Fruit fly (Drosophila melanogaster) whole organism, embryonic: ENCODE measurements around the gene dunk.

Source experiments
- Awh ChIP-seq: fragments of 200-800 bp; sonication (Bioruptor generic); IDR thresholded peaks from 2 replicates; pipeline ENCODE4, ENCODE4 v1.3.6; 2022; ENCODE audit warnings: missing biosample characterization, missing genetic modification characterization
- BtbVII ChIP-seq: fragments of 200-800 bp; sonication (Bioruptor generic); optimal IDR thresholded peaks from 3 replicates; lab custom pipeline; 2017; ENCODE audit warnings: missing biosample characterization, mild to moderate bottlenecking, missing genetic modification characterization
- CG10267 ChIP-seq: fragments of 200-800 bp; sonication (Bioruptor generic); optimal IDR thresholded peaks from 2 replicates; lab custom pipeline; 2018; ENCODE audit warnings: missing biosample characterization, mild to moderate bottlenecking, missing genetic modification characterization, moderate library complexity
- CG10431 ChIP-seq: fragments of 200-800 bp; sonication (Bioruptor generic); optimal IDR thresholded peaks from 3 replicates; lab custom pipeline; 2018; ENCODE audit warnings: missing biosample characterization, mild to moderate bottlenecking, missing genetic modification characterization
- CG11723 ChIP-seq: fragments of 200-800 bp; sonication (Bioruptor generic); optimal IDR thresholded peaks from 2 replicates; lab custom pipeline; 2017; ENCODE audit warnings: missing biosample characterization, mild to moderate bottlenecking, missing genetic modification characterization
- CG12104 ChIP-seq: fragments of 200-800 bp; sonication (Bioruptor generic); optimal IDR thresholded peaks from 3 replicates; lab custom pipeline; 2016; ENCODE audit warnings: missing biosample characterization, missing genetic modification characterization
- CG13296 ChIP-seq: fragments of 200-800 bp; sonication (Bioruptor generic); optimal IDR thresholded peaks from 3 replicates; lab custom pipeline; 2018; ENCODE audit warnings: missing biosample characterization, mild to moderate bottlenecking, missing genetic modification characterization
- CG14710 ChIP-seq: fragments of 200-800 bp; sonication (Bioruptor generic); optimal IDR thresholded peaks from 3 replicates; lab custom pipeline; 2019; ENCODE audit warnings: missing biosample characterization, mild to moderate bottlenecking, missing genetic modification characterization, moderate library complexity
- CG17186 ChIP-seq: fragments of 200-800 bp; sonication (Bioruptor generic); optimal IDR thresholded peaks from 3 replicates; lab custom pipeline; 2017; ENCODE audit warnings: missing biosample characterization, missing genetic modification reagents, missing genetic modification characterization
- CG18599 ChIP-seq: fragments of 200-800 bp; sonication (Bioruptor generic); optimal IDR thresholded peaks from 3 replicates; lab custom pipeline; 2017; ENCODE audit warnings: missing biosample characterization, missing genetic modification characterization, mild to moderate bottlenecking, moderate library complexity, missing genetic modification reagents
- CG18619 ChIP-seq: fragments of 200-800 bp; sonication (Bioruptor generic); optimal IDR thresholded peaks from 3 replicates; lab custom pipeline; 2017; ENCODE audit warnings: missing biosample characterization, mild to moderate bottlenecking, missing genetic modification characterization
- CG31388 ChIP-seq: fragments of 200-800 bp; sonication (Bioruptor generic); optimal IDR thresholded peaks from 2 replicates; lab custom pipeline; 2016; ENCODE audit warnings: missing biosample characterization, missing genetic modification characterization
- CG3407 ChIP-seq: fragments of 200-800 bp; sonication (Bioruptor generic); optimal IDR thresholded peaks from 2 replicates; lab custom pipeline; 2018; ENCODE audit warnings: missing biosample characterization, mild to moderate bottlenecking, missing genetic modification characterization
- CG6254 ChIP-seq: fragments of 200-800 bp; sonication (Bioruptor generic); optimal IDR thresholded peaks from 3 replicates; lab custom pipeline; 2017; ENCODE audit warnings: mild to moderate bottlenecking, missing biosample characterization, missing genetic modification reagents, missing genetic modification characterization
- CG6683 ChIP-seq: fragments of 200-800 bp; sonication (Bioruptor generic); optimal IDR thresholded peaks from 2 replicates; lab custom pipeline; 2017; ENCODE audit warnings: missing biosample characterization, mild to moderate bottlenecking, missing genetic modification characterization, missing genetic modification reagents
- CG7372 ChIP-seq: fragments of 200-800 bp; sonication (Bioruptor generic); IDR thresholded peaks from 2 replicates; pipeline ENCODE4 v1.3.6; 2022; ENCODE audit warnings: missing biosample characterization, missing genetic modification characterization
- CG9932 ChIP-seq: fragments of 200-800 bp; sonication (Bioruptor generic); IDR thresholded peaks from 2 replicates; pipeline ENCODE4 v1.3.6; 2022; ENCODE audit warnings: missing biosample characterization, missing genetic modification characterization
- Chrac-16 ChIP-seq: fragments of 200-800 bp; sonication (Bioruptor generic); optimal IDR thresholded peaks from 3 replicates; lab custom pipeline; 2016; ENCODE audit warnings: missing biosample characterization, missing genetic modification characterization
- CrebB ChIP-seq: fragments of 200-800 bp; sonication (Bioruptor generic); optimal IDR thresholded peaks from 3 replicates; lab custom pipeline; 2018; ENCODE audit warnings: missing biosample characterization, mild to moderate bottlenecking, missing genetic modification characterization
- D ChIP-seq, 2 experiments: fragments of 200-800 bp in 1 of 2; fragments of >200 bp in 1 of 2; sonication (Bioruptor generic) in 1 of 2; optimal IDR thresholded peaks; 2 replicates in 1 of 2; 3 replicates in 1 of 2; lab custom pipeline; 2017; ENCODE audit warnings: mild to moderate bottlenecking in 1 of 2, missing biosample characterization in 1 of 2, missing genetic modification characterization in 1 of 2, missing genetic modification reagents in 1 of 2
- Dad ChIP-seq: fragments of 200-800 bp; sonication (Bioruptor generic); optimal IDR thresholded peaks from 3 replicates; lab custom pipeline; 2016; ENCODE audit warnings: missing biosample characterization, missing genetic modification characterization
- Dip3 ChIP-seq: fragments of 200-800 bp; sonication (Bioruptor generic); optimal IDR thresholded peaks from 3 replicates; lab custom pipeline; 2016; ENCODE audit warnings: missing biosample characterization, missing genetic modification characterization
- Dref ChIP-seq: fragments of 200-800 bp; sonication (Bioruptor generic); IDR thresholded peaks from 2 replicates; pipeline ENCODE4 v1.3.6; 2022; ENCODE audit warnings: missing biosample characterization, missing genetic modification characterization
- E2f1 ChIP-seq: fragments of 200-800 bp; sonication (Bioruptor generic); IDR thresholded peaks from 2 replicates; pipeline ENCODE4 v1.3.6; 2022; ENCODE audit warnings: missing biosample characterization, missing genetic modification characterization
- H2.0 ChIP-seq: fragments of 200-800 bp; sonication (Bioruptor generic); IDR thresholded peaks from 2 replicates; pipeline ENCODE4 v1.3.6; 2022; ENCODE audit warnings: missing biosample characterization, missing genetic modification characterization
- HLH4C ChIP-seq: fragments of 200-800 bp; sonication (Bioruptor generic); IDR thresholded peaks from 3 replicates; pipeline ENCODE4 v1.3.6; 2022; ENCODE audit warnings: missing biosample characterization, missing genetic modification characterization; ENCODE audit not compliant: partially characterized antibody
- MESR4 ChIP-seq: fragments of 200-800 bp; sonication (Bioruptor generic); optimal IDR thresholded peaks from 2 replicates; lab custom pipeline; 2018; ENCODE audit warnings: missing biosample characterization, mild to moderate bottlenecking, missing genetic modification characterization, moderate library complexity
- Max ChIP-seq: fragments of 200-800 bp; sonication (Bioruptor generic); optimal IDR thresholded peaks from 2 replicates; lab custom pipeline; 2016; ENCODE audit warnings: missing biosample characterization, mild to moderate bottlenecking, missing genetic modification characterization
- NK7.1 ChIP-seq: fragments of 200-800 bp; sonication (Bioruptor generic); optimal IDR thresholded peaks from 3 replicates; lab custom pipeline; 2016; ENCODE audit warnings: missing biosample characterization, missing genetic modification characterization
- Sry-β ChIP-seq: fragments of 200-800 bp; sonication (Bioruptor generic); optimal IDR thresholded peaks from 2 replicates; lab custom pipeline; 2018; ENCODE audit warnings: missing biosample characterization, mild to moderate bottlenecking, missing genetic modification characterization, moderate library complexity
- chm ChIP-seq: fragments of 200-800 bp; sonication (Bioruptor generic); IDR thresholded peaks from 2 replicates; pipeline ENCODE4 v1.3.6; 2022; ENCODE audit warnings: missing biosample characterization, missing genetic modification characterization
- dimm ChIP-seq: fragments of 200-800 bp; sonication (Bioruptor generic); IDR thresholded peaks from 2 replicates; pipeline ENCODE4 v1.3.6; 2022; ENCODE audit warnings: missing biosample characterization, missing genetic modification characterization
- dpn ChIP-seq, 2 experiments: fragments of 200-800 bp; sonication (Bioruptor generic); optimal IDR thresholded peaks; 3 replicates each; lab custom pipeline; 2016; ENCODE audit warnings: missing biosample characterization in 2 of 2, missing genetic modification characterization in 2 of 2
- emc ChIP-seq: fragments of 200-800 bp; sonication (Bioruptor generic); optimal IDR thresholded peaks from 2 replicates; lab custom pipeline; 2016; ENCODE audit warnings: missing biosample characterization, missing genetic modification characterization
- fd102C ChIP-seq: fragments of 200-800 bp; sonication (Bioruptor generic); optimal IDR thresholded peaks from 2 replicates; lab custom pipeline; 2018; ENCODE audit warnings: missing biosample characterization, mild to moderate bottlenecking, missing genetic modification characterization, moderate library complexity
- gce ChIP-seq: fragments of 200-800 bp; sonication (Bioruptor generic); IDR thresholded peaks from 3 replicates; pipeline ENCODE4 v1.3.6; 2022; ENCODE audit warnings: missing biosample characterization, missing genetic modification characterization
- gro ChIP-seq: fragments of 200-800 bp; sonication (Bioruptor generic); optimal IDR thresholded peaks from 2 replicates; lab custom pipeline; 2016; ENCODE audit warnings: missing biosample characterization, missing genetic modification characterization
- knrl ChIP-seq: fragments of 200-800 bp; sonication (Bioruptor generic); IDR thresholded peaks from 3 replicates; pipeline ENCODE4 v1.3.6; 2022; ENCODE audit warnings: missing biosample characterization, missing genetic modification characterization; ENCODE audit not compliant: partially characterized antibody
- lov ChIP-seq, 2 experiments: fragments of 200-800 bp in 1 of 2; fragments of >200 bp in 1 of 2; sonication (Bioruptor generic) in 1 of 2; IDR thresholded peaks in 1 of 2; optimal IDR thresholded peaks in 1 of 2; 2 replicates in 1 of 2; 3 replicates in 1 of 2; pipeline versions ENCODE4 v1.3.6 to Lab custom; 2017 to 2022; ENCODE audit warnings: missing biosample characterization in 1 of 2, missing genetic modification characterization in 1 of 2
- nerfin-2 ChIP-seq: fragments of 200-800 bp; sonication (Bioruptor generic); IDR thresholded peaks from 2 replicates; pipeline ENCODE4 v1.3.6; 2022; ENCODE audit warnings: missing biosample characterization, missing genetic modification characterization; ENCODE audit not compliant: partially characterized antibody
- p53 ChIP-seq: fragments of 200-800 bp; sonication (Bioruptor generic); optimal IDR thresholded peaks from 2 replicates; lab custom pipeline; 2016; ENCODE audit warnings: missing biosample characterization, missing genetic modification characterization
- pzg ChIP-seq: fragments of 200-800 bp; sonication (Bioruptor generic); optimal IDR thresholded peaks from 3 replicates; lab custom pipeline; 2018; ENCODE audit warnings: missing biosample characterization, mild to moderate bottlenecking, missing genetic modification characterization, moderate library complexity
- repo ChIP-seq: fragments of 200-800 bp; sonication (Bioruptor generic); optimal IDR thresholded peaks from 2 replicates; lab custom pipeline; 2016; ENCODE audit warnings: missing biosample characterization, missing genetic modification characterization
- sens ChIP-seq: fragments of 200-800 bp; sonication (Bioruptor generic); peaks from one replicate; lab custom pipeline; 2016; ENCODE audit warnings: missing biosample characterization, missing genetic modification characterization
- sima ChIP-seq: fragments of 200-800 bp; sonication (Bioruptor generic); optimal IDR thresholded peaks from 2 replicates; lab custom pipeline; 2016; ENCODE audit warnings: missing biosample characterization, missing genetic modification characterization
- sisA ChIP-seq: fragments of 200-800 bp; sonication (Bioruptor generic); IDR thresholded peaks from 2 replicates; pipeline ENCODE4 v1.3.6; 2022; ENCODE audit warnings: missing biosample characterization, missing genetic modification characterization
- slp2 ChIP-seq: fragments of 200-800 bp; sonication (Bioruptor generic); optimal IDR thresholded peaks from 2 replicates; lab custom pipeline; 2016; ENCODE audit warnings: missing biosample characterization, missing genetic modification characterization
- tna ChIP-seq: fragments of 200-800 bp; sonication (Bioruptor generic); IDR thresholded peaks from 2 replicates; pipeline ENCODE4 v1.3.6; 2022; ENCODE audit warnings: missing biosample characterization, missing genetic modification characterization; ENCODE audit not compliant: partially characterized antibody
- zen2 ChIP-seq: fragments of 200-800 bp; sonication (Bioruptor generic); IDR thresholded peaks from 3 replicates; pipeline ENCODE4 v1.3.6; 2022; ENCODE audit warnings: missing biosample characterization, missing genetic modification characterization; ENCODE audit not compliant: partially characterized antibody
- zf30C ChIP-seq: fragments of 200-800 bp; sonication (Bioruptor generic); optimal IDR thresholded peaks from 3 replicates; lab custom pipeline; 2018; ENCODE audit warnings: missing biosample characterization, mild to moderate bottlenecking, missing genetic modification characterization

Gene dunk

dm6 chr2L:22144127-22144526 is 7.3 kb upstream of the dunk start (continued):
- TF ChIP-seq chm (no peak), slp2 (no peak), BtbVII (peak; percentile 45), nerfin-2 (GFP tag; lab: Robert Waterston, UW) (no peak), dpn (GFP tag; optimal IDR thresholded peaks at IDR 0.05; lab: Kevin White, UChicago) (no peak), pzg (GFP tag; lab: Kevin White, UChicago) (no peak), MESR4 (GFP tag; lab: Kevin White, UChicago) (no peak), CG6683 (GFP tag; lab: Kevin White, UChicago) (peak; percentile 15), CG18599 (GFP tag; lab: Kevin White, UChicago) (peak; percentile 70), CG31388 (GFP tag; lab: Kevin White, UChicago) (no peak), CG12104 (GFP tag; lab: Kevin White, UChicago) (no peak), Chrac-16 (no peak), Max (GFP tag; lab: Kevin White, UChicago) (no peak), CG10267 (no peak), emc (GFP tag; lab: Kevin White, UChicago) (no peak), fd102C (no peak), CG13296 (peak; percentile 85), Sry-β (peak; percentile 14), CG17186 (GFP tag; lab: Kevin White, UChicago) (no peak), CG18619 (no peak), H2.0 (GFP tag; lab: Robert Waterston, UW) (no peak), CG14710 (peak; percentile 61), sens (peak; percentile 45), CG9932 (GFP tag; lab: Robert Waterston, UW) (no peak), HLH4C (GFP tag; lab: Robert Waterston, UW) (no peak), NK7.1 (no peak), Dref (GFP tag; lab: Robert Waterston, UW) (no peak), p53 (GFP tag; lab: Kevin White, UChicago) (no peak), Dip3 (GFP tag; lab: Kevin White, UChicago) (no peak), CG7372 (GFP tag; lab: Robert Waterston, UW) (no peak), E2f1 (GFP tag; lab: Robert Waterston, UW) (no peak; the same call in 1 of the 2 replicates), zen2 (GFP tag; lab: Robert Waterston, UW) (no peak), CG11723 (no peak), tna (GFP tag; lab: Robert Waterston, UW) (no peak), CrebB (tag; lab: Kevin White, UChicago) (peak; percentile 2), CG3407 (GFP tag; lab: Kevin White, UChicago) (no peak), zf30C (no peak), lov (optimal IDR thresholded peaks at IDR 0.05; lab: Kevin White, UChicago) (no peak), lov (GFP tag; IDR thresholded peaks at IDR 0.05; lab: Robert Waterston, UW) (no peak), D (optimal IDR thresholded peaks at IDR 0.05; lab: Kevin White, UChicago) (no peak), D (GFP tag; optimal IDR thresholded peaks at IDR 0.05; lab: Kevin White, UChicago) (peak; percentile 11), CG10431 (GFP tag; lab: Kevin White, UChicago) (no peak), CG6254 (GFP tag; lab: Kevin White, UChicago) (peak; percentile 58), repo (GFP tag; lab: Kevin White, UChicago) (no peak), gce (GFP tag; lab: Robert Waterston, UW) (peak; percentile 63; the same call in 1 of the 3 replicates), sisA (GFP tag; lab: Robert Waterston, UW) (no peak), dimm (no peak), Awh (GFP tag; lab: Robert Waterston, UW) (peak; percentile 60; the same call in 1 of the 2 replicates), Dad (no peak), sima (GFP tag; lab: Kevin White, UChicago) (no peak), gro (no peak), knrl (no peak)
